Worm (Caenorhabditis elegans) whole organism, L4 larva: Measurements from ENCODE around the gene F22F7.7.
"Not testable (repeated sequence)": the region's sequence is repeated elsewhere in the genome, so short reads cannot be mapped to it uniquely, and the experiment has no call there.

Source experiments
- F37D6.2 ChIP-seq: sonication (generic microtip); optimal IDR thresholded peaks from 2 replicates; lab custom pipeline; 2016; ENCODE audit warnings: mild to moderate bottlenecking, missing genetic modification characterization, missing compliant biosample characterization
- F49E8.2 ChIP-seq: sonication (generic microtip); optimal IDR thresholded peaks from 2 replicates; lab custom pipeline; 2016; ENCODE audit warnings: missing compliant biosample characterization, mild to moderate bottlenecking, missing genetic modification characterization, borderline replicate concordance
- T20F7.1 ChIP-seq: fragments of 200-800 bp; sonication (Bioruptor generic); optimal IDR thresholded peaks from 2 replicates; lab custom pipeline; 2018; ENCODE audit warnings: mild to moderate bottlenecking, missing genetic modification characterization, missing compliant biosample characterization
- Y75B8A.6 ChIP-seq: fragments of 200-800 bp; sonication (Bioruptor generic); IDR thresholded peaks from 2 replicates; pipeline ENCODE4 v1.3.6; 2022; ENCODE audit warnings: missing genetic modification reagents, missing genetic modification characterization, missing compliant biosample characterization
- ZK337.2 ChIP-seq: fragments of 200-800 bp; sonication (Bioruptor generic); IDR thresholded peaks from 2 replicates; pipeline ENCODE4 v1.3.6; 2022; ENCODE audit warnings: missing genetic modification reagents, missing genetic modification characterization, missing compliant biosample characterization
- ZK546.5 ChIP-seq, 2 experiments: sonication (generic microtip); optimal IDR thresholded peaks; 2 replicates each; lab custom pipeline; 2017; ENCODE audit warnings: missing biosample characterization in 2 of 2, missing genetic modification characterization in 2 of 2
- aha-1 ChIP-seq: fragments of 150-350 bp; peaks from one replicate; lab custom pipeline; 2014; ENCODE audit warnings: missing biosample characterization, missing genetic modification characterization
- aly-2 ChIP-seq: sonication (generic microtip); optimal IDR thresholded peaks from 2 replicates; lab custom pipeline; 2018; ENCODE audit warnings: missing biosample characterization, missing genetic modification characterization
- arid-1 ChIP-seq: fragments of 200-800 bp; sonication (Bioruptor generic); conservative IDR thresholded peaks from 2 replicates; pipeline ENCODE4 v1.3.6; 2022; ENCODE audit warnings: missing genetic modification reagents, missing genetic modification characterization, missing compliant biosample characterization
- attf-4 ChIP-seq: sonication (generic microtip); optimal IDR thresholded peaks from 3 replicates; lab custom pipeline; 2017; ENCODE audit warnings: missing biosample characterization, missing genetic modification characterization
- ceh-28 ChIP-seq: fragments of 150-350 bp; optimal IDR thresholded peaks from 2 replicates; lab custom pipeline; 2014; ENCODE audit warnings: missing biosample characterization, missing genetic modification reagents, missing genetic modification characterization
- ces-1 ChIP-seq: fragments of 150-350 bp; sonication (generic microtip); optimal IDR thresholded peaks from 4 replicates; lab custom pipeline; 2014; ENCODE audit warnings: missing biosample characterization, missing genetic modification reagents, missing genetic modification characterization
- ctbp-1 ChIP-seq: fragments of 200-800 bp; sonication (Bioruptor generic); IDR thresholded peaks from 2 replicates; pipeline ENCODE4 v1.3.6; 2022; ENCODE audit warnings: missing genetic modification reagents, missing genetic modification characterization, missing compliant biosample characterization
- daf-12 ChIP-seq: fragments of 150-350 bp; optimal IDR thresholded peaks from 2 replicates; lab custom pipeline; 2014; ENCODE audit warnings: missing biosample characterization, missing genetic modification reagents, missing genetic modification characterization
- daf-16 ChIP-seq, 3 experiments: sonication (generic microtip); optimal IDR thresholded peaks; 2 replicates each; lab custom pipeline; 2016 to 2017; ENCODE audit warnings: missing genetic modification characterization in 3 of 3, missing genetic modification reagents in 3 of 3, mild to moderate bottlenecking in 2 of 3, missing compliant biosample characterization in 2 of 3, missing biosample characterization in 1 of 3, moderate library complexity in 1 of 3
- daf-8 ChIP-seq: fragments of 200-800 bp; sonication (Bioruptor generic); IDR thresholded peaks from 2 replicates; pipeline ENCODE4 v1.3.6; 2022; ENCODE audit warnings: missing genetic modification characterization, missing compliant biosample characterization
- dmd-6 ChIP-seq: fragments of 200-800 bp; sonication (Bioruptor generic); IDR thresholded peaks from 2 replicates; pipeline ENCODE4 v1.3.6; 2022; ENCODE audit warnings: missing genetic modification reagents, missing genetic modification characterization, missing compliant biosample characterization
- dve-1 ChIP-seq: sonication (generic microtip); optimal IDR thresholded peaks from 2 replicates; lab custom pipeline; 2017; ENCODE audit warnings: antibody characterized with exemption, mild to moderate bottlenecking, missing genetic modification characterization, missing compliant biosample characterization; ENCODE audit not compliant: insufficient read depth
- fos-1 ChIP-seq: fragments of 150-350 bp; optimal IDR thresholded peaks from 2 replicates; lab custom pipeline; 2014; ENCODE audit warnings: missing biosample characterization, missing genetic modification characterization
- hif-1 ChIP-seq, 2 experiments: sonication (generic microtip); optimal IDR thresholded peaks; 2 replicates each; lab custom pipeline; 2016 to 2017; ENCODE audit warnings: missing compliant biosample characterization in 2 of 2, missing genetic modification characterization in 2 of 2, missing genetic modification reagents in 2 of 2, missing genotype in 2 of 2, mild to moderate bottlenecking in 1 of 2
- hlh-11 ChIP-seq: fragments of 200-800 bp; sonication (Bioruptor generic); optimal IDR thresholded peaks from 2 replicates; lab custom pipeline; 2018; ENCODE audit warnings: mild to moderate bottlenecking, missing genetic modification characterization, missing compliant biosample characterization
- hlh-30 ChIP-seq: sonication (generic microtip); optimal IDR thresholded peaks from 2 replicates; lab custom pipeline; 2017; ENCODE audit warnings: antibody characterized with exemption, mild to moderate bottlenecking, missing genetic modification characterization, missing compliant biosample characterization; ENCODE audit not compliant: insufficient read depth
- hmg-1.1 ChIP-seq: fragments of 200-800 bp; sonication (Bioruptor generic); IDR thresholded peaks from 2 replicates; pipeline ENCODE4 v1.3.6; 2022; ENCODE audit warnings: missing genetic modification reagents, missing genetic modification characterization, missing compliant biosample characterization
- lin-15B ChIP-seq: fragments of 150-350 bp; sonication (generic microtip); optimal IDR thresholded peaks from 3 replicates; lab custom pipeline; 2014; ENCODE audit warnings: missing biosample characterization, missing genetic modification characterization
- lin-38 ChIP-seq: fragments of 200-800 bp; sonication (Bioruptor generic); IDR thresholded peaks from 2 replicates; pipeline ENCODE4 v1.3.6; 2022; ENCODE audit warnings: missing genetic modification reagents, missing genetic modification characterization, missing compliant biosample characterization
- lsy-2 ChIP-seq, 2 experiments: fragments of 150-350 bp in 1 of 2; sonication (generic microtip) in 1 of 2; optimal IDR thresholded peaks; 2 replicates each; lab custom pipeline; 2014 to 2017; ENCODE audit warnings: missing biosample characterization in 2 of 2, missing genetic modification characterization in 2 of 2
- mdl-1 ChIP-seq, 2 experiments: fragments of 150-350 bp in 1 of 2; sonication (generic microtip) in 1 of 2; optimal IDR thresholded peaks; 2 replicates each; lab custom pipeline; 2014 to 2017; ENCODE audit warnings: missing biosample characterization in 2 of 2, missing genetic modification characterization in 2 of 2
- mdt-29 ChIP-seq: fragments of 200-800 bp; sonication (Bioruptor generic); IDR thresholded peaks from 2 replicates; pipeline ENCODE4 v1.3.6; 2022; ENCODE audit warnings: missing genetic modification reagents, missing genetic modification characterization, missing compliant biosample characterization
- mep-1 ChIP-seq: fragments of 150-350 bp; sonication (generic microtip); optimal IDR thresholded peaks from 3 replicates; lab custom pipeline; 2014; ENCODE audit warnings: missing biosample characterization, missing genetic modification characterization
- mes-2 ChIP-seq: sonication (generic microtip); optimal IDR thresholded peaks from 2 replicates; lab custom pipeline; 2016; ENCODE audit warnings: missing genotype, mild to moderate bottlenecking, missing genetic modification characterization, missing compliant biosample characterization; ENCODE audit not compliant: poor library complexity, severe bottlenecking
- mxl-3 ChIP-seq: fragments of 200-800 bp; sonication (Bioruptor generic); optimal IDR thresholded peaks from 2 replicates; lab custom pipeline; 2018; ENCODE audit warnings: mild to moderate bottlenecking, missing genetic modification characterization, missing compliant biosample characterization
- nhr-11 ChIP-seq: fragments of 150-350 bp; optimal IDR thresholded peaks from 2 replicates; lab custom pipeline; 2014; ENCODE audit warnings: missing biosample characterization, missing genetic modification characterization
- nhr-28 ChIP-seq: fragments of 150-350 bp; optimal IDR thresholded peaks from 2 replicates; lab custom pipeline; 2014; ENCODE audit warnings: missing biosample characterization, missing genetic modification characterization
- nhr-42 ChIP-seq: fragments of 200-800 bp; sonication (Bioruptor generic); IDR thresholded peaks from 2 replicates; pipeline ENCODE4 v1.3.6; 2022; ENCODE audit warnings: missing genetic modification characterization, missing compliant biosample characterization
- nhr-6 ChIP-seq: fragments of 150-350 bp; optimal IDR thresholded peaks from 2 replicates; lab custom pipeline; 2014; ENCODE audit warnings: missing biosample characterization, missing genetic modification characterization
- pha-4 ChIP-seq, 2 experiments: fragments of 150-350 bp in 1 of 2; fragments of 200-800 bp in 1 of 2; sonication (Bioruptor generic) in 1 of 2; IDR thresholded peaks in 1 of 2; optimal IDR thresholded peaks in 1 of 2; 2 replicates each; pipeline versions ENCODE4 v1.3.6 to Lab custom; 2014 to 2022; ENCODE audit warnings: missing genetic modification characterization in 2 of 2, missing genetic modification reagents in 2 of 2, missing biosample characterization in 1 of 2, missing compliant biosample characterization in 1 of 2
- set-16 ChIP-seq: fragments of 200-800 bp; sonication (Bioruptor generic); IDR thresholded peaks from 2 replicates; pipeline ENCODE4 v1.3.6; 2022; ENCODE audit warnings: missing genetic modification reagents, missing genetic modification characterization, missing compliant biosample characterization
- snpc-1.2 ChIP-seq: fragments of 200-800 bp; sonication (Bioruptor generic); IDR thresholded peaks from 2 replicates; pipeline ENCODE4 v1.3.6; 2022; ENCODE audit warnings: missing genetic modification reagents, missing genetic modification characterization, missing compliant biosample characterization
- spr-1 ChIP-seq: sonication (generic microtip); optimal IDR thresholded peaks from 2 replicates; lab custom pipeline; 2016; ENCODE audit warnings: mild to moderate bottlenecking, missing genetic modification characterization, missing compliant biosample characterization
- unc-62 ChIP-seq, 3 experiments: fragments of 150-350 bp in 1 of 3; sonication (generic microtip); optimal IDR thresholded peaks in 2 of 3; peaks in 1 of 3; 1 replicate in 1 of 3; 2 replicates in 2 of 3; lab custom pipeline; 2014 to 2017; ENCODE audit warnings: missing biosample characterization in 3 of 3, missing genetic modification characterization in 3 of 3, missing genetic modification reagents in 3 of 3, missing genotype in 1 of 3
- zfp-2 ChIP-seq: sonication (generic microtip); optimal IDR thresholded peaks from 2 replicates; lab custom pipeline; 2016; ENCODE audit warnings: mild to moderate bottlenecking, missing genetic modification characterization, missing compliant biosample characterization
- zfp-3 ChIP-seq: fragments of 200-800 bp; sonication (Bioruptor generic); conservative IDR thresholded peaks from 2 replicates; pipeline ENCODE4 v1.3.6; 2022; ENCODE audit warnings: missing genetic modification reagents, missing genetic modification characterization, missing compliant biosample characterization

F22F7.7 gene

DNA sequence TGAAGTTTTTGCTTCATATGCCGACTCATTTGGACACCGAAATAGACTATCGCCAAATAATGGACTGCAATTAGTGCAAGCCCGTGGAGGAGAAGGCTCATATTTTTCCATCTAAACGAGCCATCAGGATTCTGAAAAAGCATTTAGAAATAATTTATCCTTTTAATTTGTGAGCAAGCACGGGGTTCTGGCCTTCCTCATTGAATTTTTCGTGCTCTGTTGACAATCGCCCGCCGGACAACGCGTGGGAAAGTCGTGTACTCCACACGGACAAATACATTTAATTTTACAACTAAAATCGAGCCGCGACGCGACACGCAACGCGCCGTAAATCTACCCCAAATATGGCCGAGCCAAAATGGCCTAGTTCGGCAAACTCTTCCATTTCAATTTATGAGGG, 4.6 kb upstream of the F22F7.7 start, which contains the start of gene F22F7.12:
TSS of gene F22F7.12 (minus strand) at position 101 of the 400 bp plus-strand sequence.
- TF ChIP-seq pha-4 (GFP tag; IDR thresholded peaks at IDR 0.05; lab: Robert Waterston, UW); pha-4 (tag; optimal IDR thresholded peaks at IDR 0.05; lab: Kevin White, UChicago); hif-1 (tag; optimal IDR thresholded peaks at IDR 0.05; lab: Kevin White, UChicago); nhr-28 (tag; lab: Kevin White, UChicago): not testable (repeated sequence)

DNA sequence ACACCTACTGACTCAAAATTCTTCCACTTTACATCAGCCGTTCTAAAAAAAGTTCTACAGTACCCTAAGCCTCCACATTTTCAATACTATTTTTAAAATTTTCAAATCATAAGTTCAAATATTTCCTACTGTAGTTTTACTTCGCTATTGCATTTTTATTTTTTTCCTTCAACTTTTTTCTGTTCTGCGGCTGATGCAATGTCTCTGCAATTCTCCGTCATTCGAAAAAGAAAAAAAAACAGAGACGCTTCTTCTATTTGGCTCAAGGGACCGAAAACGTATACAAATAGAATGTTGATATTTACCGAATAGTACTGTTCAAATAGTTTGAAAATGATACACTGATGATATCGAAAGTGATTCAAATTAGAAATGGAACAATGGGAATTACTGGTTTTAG, 1.6 kb downstream of the F22F7.7 start:
- TF ChIP-seq Y75B8A.6 (GFP tag; lab: Robert Waterston, UW) (no peak), unc-62 (GFP tag; optimal IDR thresholded peaks at IDR 0.05 in 1 of 2; lab: Kevin White, UChicago) (peak in 1 of 2 experiments; percentile 42), unc-62 (tag; optimal IDR thresholded peaks at IDR 0.05; lab: Kevin White, UChicago) (no peak), nhr-11 (peak; percentile 43), lin-38 (no peak), mdt-29 (GFP tag; lab: Robert Waterston, UW) (no peak), ZK546.5 (tag; optimal IDR thresholded peaks at IDR 0.05; lab: Kevin White, UChicago) (no peak), ZK337.2 (GFP tag; lab: Robert Waterston, UW) (no peak), zfp-3 (GFP tag; lab: Robert Waterston, UW) (no peak), ces-1 (GFP tag; lab: Kevin White, UChicago) (no peak), F49E8.2 (tag; lab: Kevin White, UChicago) (no peak), lin-15B (tag; lab: Kevin White, UChicago) (no peak), daf-8 (no peak), nhr-28 (tag; lab: Kevin White, UChicago) (peak; percentile 12), fos-1 (tag; lab: Kevin White, UChicago) (no peak), spr-1 (tag; lab: Kevin White, UChicago) (no peak), nhr-42 (GFP tag; lab: Robert Waterston, UW) (no peak), ceh-28 (tag; lab: Kevin White, UChicago) (no peak), T20F7.1 (GFP tag; lab: Kevin White, UChicago) (no peak), F37D6.2 (tag; lab: Kevin White, UChicago) (no peak)

ce11 chrV:2137010-2137409, 2.8 kb downstream of the F22F7.7 start:
- TF ChIP-seq attf-4 (no peak), daf-16 (GFP tag; optimal IDR thresholded peaks at IDR 0.05; lab: Kevin White, UChicago) (no peak), daf-16 (tag; optimal IDR thresholded peaks at IDR 0.05; lab: Kevin White, UChicago) (peak; percentile 37), dmd-6 (GFP tag; lab: Robert Waterston, UW) (peak; percentile 62), F37D6.2 (tag; lab: Kevin White, UChicago) (no peak), nhr-6 (no peak)

DNA sequence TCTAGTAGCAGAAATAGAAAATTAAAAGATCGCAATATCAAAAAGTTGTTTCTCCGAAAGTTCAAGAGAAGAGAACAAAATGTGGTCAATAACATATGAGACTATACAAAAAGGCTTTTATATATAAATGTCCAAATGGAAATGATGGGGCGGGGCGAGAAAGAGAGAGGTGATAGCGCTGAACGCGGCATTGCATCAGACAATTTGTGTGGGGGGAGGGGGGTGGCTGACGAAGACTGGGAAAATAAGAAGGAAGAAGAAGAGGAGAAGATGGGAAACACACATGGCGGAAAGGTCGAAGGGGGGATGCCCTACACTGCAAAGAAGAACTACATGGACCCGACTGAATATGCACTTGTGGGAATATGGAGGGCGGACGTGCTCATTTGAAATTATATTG, 4.5 kb downstream of the F22F7.7 start:
- TF ChIP-seq aha-1 (tag; lab: Kevin White, UChicago) (peak; percentile 60), hlh-11 (tag; lab: Kevin White, UChicago) (peak; percentile 61), mdl-1 (tag; optimal IDR thresholded peaks at IDR 0.05; lab: Kevin White, UChicago) (peak in 1 of 2 experiments; percentile 68), hmg-1.1 (GFP tag; lab: Robert Waterston, UW) (peak; percentile 34; the same call in 1 of the 2 replicates), nhr-28 (tag; lab: Kevin White, UChicago) (peak; percentile 63), dmd-6 (GFP tag; lab: Robert Waterston, UW) (peak; percentile 52), set-16 (0 out of 2 replicates have a peak, but pooled peaks have one; percentile 27), hif-1 (tag; optimal IDR thresholded peaks at IDR 0.05; lab: Kevin White, UChicago) (peak in 1 of 2 experiments; percentile 7), daf-12 (tag; lab: Kevin White, UChicago) (no peak), mep-1 (tag; lab: Kevin White, UChicago) (peak; percentile 36), arid-1 (GFP tag; lab: Robert Waterston, UW) (peak; percentile 45; the same call in 1 of the 2 replicates), T20F7.1 (GFP tag; lab: Kevin White, UChicago) (no peak), ctbp-1 (GFP tag; lab: Robert Waterston, UW) (peak; percentile 24; the same call in 1 of the 2 replicates), mes-2 (tag; lab: Kevin White, UChicago) (peak; percentile 40), mxl-3 (GFP tag; lab: Kevin White, UChicago) (peak; percentile 95), ZK337.2 (GFP tag; lab: Robert Waterston, UW) (0 out of 2 replicates have a peak, but pooled peaks have one; percentile 8), nhr-11 (peak; percentile 69), zfp-2 (tag; lab: Kevin White, UChicago) (no peak), aly-2 (no peak), lsy-2 (tag; optimal IDR thresholded peaks at IDR 0.05; lab: Kevin White, UChicago) (peak in 1 of 2 experiments; percentile 13), hlh-30 (tag; lab: Kevin White, UChicago) (peak; percentile 55), snpc-1.2 (GFP tag; lab: Robert Waterston, UW) (no peak), dve-1 (tag; lab: Kevin White, UChicago) (peak; percentile 4)
